Fruit fly (Drosophila melanogaster) Kc167 (cell line): ENCODE data around the gene dpr5.

Source experiments
- Myc ChIP-seq: fragments of >200 bp; optimal IDR thresholded peaks from 2 replicates; lab custom pipeline; 2017; ENCODE audit warnings: missing external identifiers
- psq ChIP-seq: fragments of >200 bp; optimal IDR thresholded peaks from 2 replicates; lab custom pipeline; 2017; ENCODE audit warnings: missing external identifiers
- ttk ChIP-seq: sonication (Bioruptor generic); optimal IDR thresholded peaks from 2 replicates; lab custom pipeline; 2017; ENCODE audit warnings: missing external identifiers

DNA sequence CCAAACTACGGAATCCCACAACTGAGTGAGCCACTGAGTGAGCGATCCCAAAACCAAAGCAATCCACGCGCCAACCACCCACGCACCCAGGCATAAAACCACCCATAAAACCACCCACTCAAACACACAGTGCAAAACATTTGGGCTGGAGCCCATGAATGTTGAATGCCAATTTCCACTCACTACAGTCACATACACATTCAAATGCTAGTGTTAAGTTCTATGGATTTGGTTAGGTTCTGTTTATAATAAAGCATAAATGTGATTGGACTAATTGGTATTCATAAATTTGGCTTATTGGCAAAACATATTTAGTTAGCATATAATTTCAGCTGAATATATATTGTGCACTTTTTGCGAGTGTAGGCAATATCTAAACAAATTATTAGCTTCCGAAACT is 30.0 kb upstream of the dpr5 start:
- TF ChIP-seq ttk (lab: Kevin White, UChicago) (no peak), psq (lab: Kevin White, UChicago) (no peak), Myc (lab: Kevin White, UChicago) (no peak)
